Worm (Caenorhabditis elegans): Measurements from ENCODE around the gene srt-8.

The srt-8 gene

DNA sequence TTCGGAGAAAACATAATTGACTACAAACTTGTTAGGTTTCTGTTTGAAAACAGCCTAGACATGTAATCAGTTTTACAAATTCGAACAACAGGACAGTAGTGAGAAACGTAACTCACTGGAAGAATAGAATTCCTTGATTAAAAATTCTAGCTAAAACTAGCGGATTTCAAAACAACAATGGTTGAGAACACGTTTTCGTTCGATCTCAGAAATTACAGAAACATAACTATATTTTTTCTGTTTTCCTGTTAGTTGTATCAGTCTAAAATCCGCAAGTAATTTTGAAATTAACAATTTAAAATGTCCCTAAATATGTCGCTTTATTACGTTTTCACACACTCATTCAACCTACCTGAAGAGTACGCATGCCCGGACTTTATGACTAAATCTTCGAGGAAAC, at the start of gene srt-8:
TSS of gene srt-8 (plus strand) at position 301 of the 400 bp plus-strand sequence.
- TF ChIP-seq tbx-2 (tag; optimal IDR thresholded peaks at IDR 0.05) (no peak), ceh-18 (tag; optimal IDR thresholded peaks at IDR 0.05) (no peak), hlh-8 (tag; optimal IDR thresholded peaks at IDR 0.05) (no peak), pha-2 (tag; optimal IDR thresholded peaks at IDR 0.05) (no peak), elt-4 (tag; optimal IDR thresholded peaks at IDR 0.05) (no peak), eyg-1 (tag; optimal IDR thresholded peaks at IDR 0.05) (no peak), ceh-6 (GFP tag; optimal IDR thresholded peaks at IDR 0.05) (no peak), nhr-232 (tag; optimal IDR thresholded peaks at IDR 0.05) (no peak), Y22D7AL.16 (tag; optimal IDR thresholded peaks at IDR 0.05) (no peak), ceh-2 (tag; optimal IDR thresholded peaks at IDR 0.05) (no peak), unc-3 (GFP tag; conservative IDR thresholded peaks at IDR 0.05) (no peak), unc-3 (tag; optimal IDR thresholded peaks at IDR 0.05) (no peak), fax-1 (tag; optimal IDR thresholded peaks at IDR 0.05) (no peak), ceh-14 (tag; optimal IDR thresholded peaks at IDR 0.05) (no peak), dve-1 (tag; optimal IDR thresholded peaks at IDR 0.05) (no peak), ceh-9 (tag; optimal IDR thresholded peaks at IDR 0.05) (no peak), hlh-30 (tag; optimal IDR thresholded peaks at IDR 0.05; ENCODE audit: insufficient read depth) (no peak), T23F11.4 (GFP tag; optimal IDR thresholded peaks at IDR 0.05) (no peak), ceh-34 (tag; optimal IDR thresholded peaks at IDR 0.05) (no peak), pqm-1 (tag; optimal IDR thresholded peaks at IDR 0.05) (no peak)

- no peak for TF ChIP-seq syd-9 (tag; optimal IDR thresholded peaks at IDR 0.05)
- TF ChIP-seq ceh-24 (tag; optimal IDR thresholded peaks at IDR 0.05), result no peak
- no peak for TF ChIP-seq zip-5 (tag; optimal IDR thresholded peaks at IDR 0.05)
- TF ChIP-seq C08G9.2 (tag; optimal IDR thresholded peaks at IDR 0.05), result no peak
- no peak for TF ChIP-seq unc-55 (GFP tag; optimal IDR thresholded peaks at IDR 0.05)
- TF ChIP-seq unc-86 (tag; optimal IDR thresholded peaks at IDR 0.05), result no peak
- TF ChIP-seq hlh-8 (tag; optimal IDR thresholded peaks at IDR 0.05), result no peak
- TF ChIP-seq elt-2 (tag; optimal IDR thresholded peaks at IDR 0.05), result no peak
- TF ChIP-seq sox-4 (tag; optimal IDR thresholded peaks at IDR 0.05), result no peak
- no peak for TF ChIP-seq ceh-14 (tag; optimal IDR thresholded peaks at IDR 0.05)
- no peak for TF ChIP-seq ceh-22 (tag; optimal IDR thresholded peaks at IDR 0.05)
- no peak for TF ChIP-seq che-1 (tag; optimal IDR thresholded peaks at IDR 0.05)
- no peak for TF ChIP-seq pha-2 (tag; optimal IDR thresholded peaks at IDR 0.05)
- no peak for TF ChIP-seq ceh-18 (tag; optimal IDR thresholded peaks at IDR 0.05)
- no peak for TF ChIP-seq ama-1 (optimal IDR thresholded peaks at IDR 0.05)
- no peak for TF ChIP-seq ceh-45 (GFP tag; IDR thresholded peaks at IDR 0.05)
- TF ChIP-seq madf-2 (tag; optimal IDR thresholded peaks at IDR 0.05), result no peak
- TF ChIP-seq rnt-1 (tag; optimal IDR thresholded peaks at IDR 0.05), result no peak
Measured at ce11 chrV:3038058-3038457, 48.3 kb upstream of the srt-8 start.

DNA sequence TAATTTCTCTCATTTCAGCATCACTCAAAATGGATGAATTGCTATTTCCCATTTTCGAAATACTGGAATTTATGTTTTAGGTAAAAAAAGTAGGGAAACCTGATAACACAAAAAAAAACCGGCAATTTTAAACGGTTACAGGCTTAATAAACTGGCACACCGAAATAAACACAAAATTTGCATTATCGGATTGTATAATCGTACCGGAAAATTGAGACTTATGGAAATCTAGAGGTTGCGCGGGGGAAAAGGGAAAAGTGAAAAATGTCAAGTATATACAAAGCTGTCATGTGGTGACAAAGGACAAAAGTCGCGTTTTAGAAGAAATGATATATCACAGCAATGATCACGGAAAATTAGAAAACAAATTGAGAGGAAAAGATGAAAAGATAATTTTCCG, 47.1 kb upstream of the srt-8 start, which contains the start of gene chpf-2:
TSS of gene chpf-2 (minus strand) at position 101 of the 400 bp plus-strand sequence.
- TF ChIP-seq ceh-34 (tag; optimal IDR thresholded peaks at IDR 0.05), result no peak
- no peak for TF ChIP-seq ceh-22 (tag; optimal IDR thresholded peaks at IDR 0.05)
- no peak for TF ChIP-seq nfya-1 (tag; optimal IDR thresholded peaks at IDR 0.05)
- no peak for TF ChIP-seq unc-86 (tag; optimal IDR thresholded peaks at IDR 0.05)
- no peak for TF ChIP-seq nhr-232 (tag; optimal IDR thresholded peaks at IDR 0.05)
- no peak for TF ChIP-seq ztf-16 (tag; optimal IDR thresholded peaks at IDR 0.05)
- TF ChIP-seq pag-3 (tag; optimal IDR thresholded peaks at IDR 0.05; ENCODE audit: borderline replicate concordance), result no peak
- no peak for TF ChIP-seq tbx-7 (tag; optimal IDR thresholded peaks at IDR 0.05)
- no peak for TF ChIP-seq T23F11.4 (GFP tag; optimal IDR thresholded peaks at IDR 0.05)

DNA sequence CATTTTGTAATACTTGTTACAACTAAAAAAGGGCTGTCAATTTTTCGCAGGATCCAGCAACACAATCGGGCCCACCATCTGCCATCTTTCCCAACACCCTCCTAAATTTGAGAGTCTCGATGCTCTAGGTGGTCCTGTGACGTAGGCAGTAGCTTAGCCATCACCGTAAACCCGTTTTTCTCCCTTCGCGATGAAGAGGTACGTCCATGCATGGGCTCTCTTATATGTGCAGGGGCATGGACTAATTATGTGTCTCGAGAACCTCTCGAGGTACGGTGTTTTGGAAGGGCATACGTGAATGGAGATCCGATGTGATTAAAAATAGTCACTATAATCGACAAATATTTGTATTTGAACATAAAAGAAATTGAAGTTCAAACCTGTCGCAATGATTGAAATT, 45.4 kb upstream of the srt-8 start:
- no peak for TF ChIP-seq fkh-10 (GFP tag; optimal IDR thresholded peaks at IDR 0.05)
- peak; percentile 94 for TF ChIP-seq sdc-2 (tag; optimal IDR thresholded peaks at IDR 0.05)
- no peak for TF ChIP-seq mec-3 (tag; optimal IDR thresholded peaks at IDR 0.05; ENCODE audit: borderline replicate concordance)
- no peak for TF ChIP-seq unc-42 (tag; optimal IDR thresholded peaks at IDR 0.05)
- no peak for TF ChIP-seq elt-2 (tag; optimal IDR thresholded peaks at IDR 0.05)
- no peak for TF ChIP-seq C38D4.7 (GFP tag; optimal IDR thresholded peaks at IDR 0.05)

Measured in whole organism, late embryonic.